Worm (Caenorhabditis elegans): ENCODE results near the gene ire-1.

Gene ire-1

DNA sequence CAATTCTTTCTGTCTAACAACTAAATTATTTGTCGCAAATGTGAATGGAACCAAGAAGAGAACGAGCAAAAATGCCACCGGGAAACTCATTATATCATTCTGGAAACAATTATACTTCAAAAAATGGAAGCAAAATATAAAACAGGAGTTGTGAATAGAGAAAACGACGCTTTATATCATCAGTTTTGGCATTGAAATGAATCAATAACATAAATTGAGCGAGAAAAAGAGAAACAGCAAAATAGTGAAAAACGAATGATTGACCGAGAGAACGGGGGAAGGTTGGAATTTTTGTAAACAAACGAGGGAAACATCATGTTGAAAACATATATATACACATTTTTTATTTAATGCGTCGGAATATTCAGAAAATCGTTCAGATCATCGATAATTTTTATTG is 12.1 kb upstream of the ire-1 start, which contains the start of gene ctns-1:
Gene ctns-1 (minus strand): TSS at position 101 of the 400 bp plus-strand sequence.
- TF ChIP-seq unc-39 (tag; optimal IDR thresholded peaks at IDR 0.05), result no peak
- TF ChIP-seq mml-1 (tag; optimal IDR thresholded peaks at IDR 0.05), result no peak
- TF ChIP-seq ama-1 (optimal IDR thresholded peaks at IDR 0.05), result no peak
- peak; percentile 30 for TF ChIP-seq pha-4 (tag; optimal IDR thresholded peaks at IDR 0.05)

- no peak for TF ChIP-seq nhr-76 (tag; optimal IDR thresholded peaks at IDR 0.05)
- TF ChIP-seq snpc-4 (tag; optimal IDR thresholded peaks at IDR 0.05), result no peak
- no peak for TF ChIP-seq sea-2 (GFP tag; optimal IDR thresholded peaks at IDR 0.05)
- TF ChIP-seq tbx-2 (tag; optimal IDR thresholded peaks at IDR 0.05), result no peak
- TF ChIP-seq egl-5 (tag; optimal IDR thresholded peaks at IDR 0.05), result no peak
- no peak for TF ChIP-seq hmg-11 (tag; optimal IDR thresholded peaks at IDR 0.05)
- no peak for TF ChIP-seq lsy-12 (tag; optimal IDR thresholded peaks at IDR 0.05)
- TF ChIP-seq nhr-77 (tag; optimal IDR thresholded peaks at IDR 0.05), result no peak
- no peak for TF ChIP-seq unc-39 (tag; optimal IDR thresholded peaks at IDR 0.05)
Measured at ce11 chrII:8135953-8136352, 11.2 kb upstream of the ire-1 start.

DNA sequence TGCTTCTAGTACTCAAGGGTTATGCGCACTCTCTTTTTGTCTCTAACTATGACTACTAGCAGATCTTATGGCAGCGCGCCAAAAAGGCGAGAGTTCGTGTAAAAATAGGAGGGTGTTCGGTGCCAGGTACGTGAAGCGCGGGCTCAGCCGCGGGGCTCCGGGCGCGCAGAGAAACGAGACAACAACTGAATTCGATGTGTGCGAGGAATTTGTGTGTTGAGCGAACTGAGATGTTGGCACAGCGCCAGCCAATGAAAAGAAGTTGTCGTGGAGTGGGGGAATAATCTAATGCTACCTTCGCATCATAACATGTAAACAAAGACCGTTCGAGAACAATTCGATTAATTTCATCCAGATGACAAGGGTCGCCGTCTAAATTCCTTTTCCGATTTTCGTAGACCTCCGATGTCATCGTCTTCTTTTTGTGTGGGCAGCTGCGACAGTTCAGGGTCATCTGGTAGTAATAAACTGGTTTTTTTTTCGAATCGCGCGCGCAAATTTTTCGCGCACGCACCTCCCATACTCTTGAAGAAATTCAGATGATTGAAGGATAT is 6.8 kb upstream of the ire-1 start:
- TF ChIP-seq lsy-12 (tag; optimal IDR thresholded peaks at IDR 0.05) (peak; percentile 38), nhr-28 (tag; optimal IDR thresholded peaks at IDR 0.05) (no peak), nhr-43 (tag; optimal IDR thresholded peaks at IDR 0.05; ENCODE audit: poor library complexity, severe bottlenecking) (peak; percentile 24), lin-15B (tag; optimal IDR thresholded peaks at IDR 0.05) (peak; percentile 8), ceh-28 (tag; optimal IDR thresholded peaks at IDR 0.05) (peak; percentile 55), ama-1 (optimal IDR thresholded peaks at IDR 0.05) (peak; percentile 23), egl-5 (tag; optimal IDR thresholded peaks at IDR 0.05) (peak; percentile 60), pqm-1 (tag; optimal IDR thresholded peaks at IDR 0.05) (no peak), nfya-1 (tag; optimal IDR thresholded peaks at IDR 0.05; ENCODE audit: insufficient read depth) (peak; percentile 88), fkh-10 (GFP tag; optimal IDR thresholded peaks at IDR 0.05) (peak; percentile 47), daf-12 (tag; optimal IDR thresholded peaks at IDR 0.05) (no peak), nhr-23 (tag; optimal IDR thresholded peaks at IDR 0.05) (peak; percentile 45), lin-39 (tag; optimal IDR thresholded peaks at IDR 0.05) (peak; percentile 93), nhr-11 (tag; optimal IDR thresholded peaks at IDR 0.05) (peak; percentile 19), nhr-237 (tag; optimal IDR thresholded peaks at IDR 0.05) (no peak), ceh-9 (tag; optimal IDR thresholded peaks at IDR 0.05) (no peak), elt-3 (tag; optimal IDR thresholded peaks at IDR 0.05) (peak in 1 of 3 experiments; percentile 23), pha-4 (tag; optimal IDR thresholded peaks at IDR 0.05) (peak; percentile 62), R02D3.7 (tag; optimal IDR thresholded peaks at IDR 0.05) (peak; percentile 31), unc-39 (tag; optimal IDR thresholded peaks at IDR 0.05) (no peak), hmg-11 (tag; optimal IDR thresholded peaks at IDR 0.05) (peak; percentile 79), tbx-2 (tag; optimal IDR thresholded peaks at IDR 0.05) (peak; percentile 53), snpc-4 (tag; optimal IDR thresholded peaks at IDR 0.05) (peak; percentile 21), nhr-25 (tag; optimal IDR thresholded peaks at IDR 0.05) (peak; percentile 93), jun-1 (tag; optimal IDR thresholded peaks at IDR 0.05) (peak; percentile 5), nhr-67 (tag; optimal IDR thresholded peaks at IDR 0.05) (no peak), ztf-11 (tag; optimal IDR thresholded peaks at IDR 0.05) (no peak)

DNA sequence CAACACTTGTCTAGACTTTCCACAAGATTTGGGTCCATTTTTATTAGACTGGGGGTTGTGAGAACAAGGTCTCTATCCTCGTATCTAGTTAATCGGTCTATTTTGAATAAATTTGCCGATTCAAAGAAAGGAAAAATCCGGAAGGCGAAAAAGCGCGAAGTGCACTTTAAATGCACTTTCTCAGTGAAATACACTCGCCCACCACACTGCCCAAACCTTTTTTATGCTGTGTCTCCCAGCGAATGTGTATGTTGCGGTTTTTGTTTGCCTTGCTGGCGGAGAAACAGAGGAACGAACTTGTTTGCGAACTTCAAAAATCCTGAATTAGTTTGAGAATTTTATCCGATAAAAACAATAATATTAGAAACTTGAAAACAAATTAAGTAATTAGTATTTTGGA is 6.1 kb upstream of the ire-1 start:
- TF ChIP-seq nhr-12 (tag; optimal IDR thresholded peaks at IDR 0.05), result no peak
- no peak for TF ChIP-seq elt-1 (tag; optimal IDR thresholded peaks at IDR 0.05)
- no peak for TF ChIP-seq ztf-11 (tag; optimal IDR thresholded peaks at IDR 0.05)
- no peak for TF ChIP-seq nhr-67 (tag; optimal IDR thresholded peaks at IDR 0.05)
- TF ChIP-seq daf-12 (tag; optimal IDR thresholded peaks at IDR 0.05), result peak; percentile 62
- peak; percentile 67 for TF ChIP-seq ama-1 (optimal IDR thresholded peaks at IDR 0.05)
- no peak for TF ChIP-seq mdl-1 (tag; optimal IDR thresholded peaks at IDR 0.05)
- no peak for TF ChIP-seq ZK546.5 (tag; optimal IDR thresholded peaks at IDR 0.05)
- TF ChIP-seq lsy-12 (tag; optimal IDR thresholded peaks at IDR 0.05), result peak; percentile 28
- peak; percentile 25 for TF ChIP-seq pha-4 (tag; optimal IDR thresholded peaks at IDR 0.05)

Measured in whole organism, L3 larva.